Fruit fly (Drosophila melanogaster) whole organism, embryonic: ENCODE data around the gene foxo.

Source experiments
- CG10274 ChIP-seq: fragments of 200-800 bp; sonication (Bioruptor generic); optimal IDR thresholded peaks from 3 replicates; lab custom pipeline; 2017; ENCODE audit warnings: missing biosample characterization, mild to moderate bottlenecking, missing genetic modification characterization
- CG11695 ChIP-seq: fragments of 200-800 bp; sonication (Bioruptor generic); IDR thresholded peaks from 3 replicates; pipeline ENCODE4 v1.3.6; 2022; ENCODE audit warnings: missing biosample characterization, missing genetic modification characterization
- CG12299 ChIP-seq: fragments of 200-800 bp; sonication (Bioruptor generic); optimal IDR thresholded peaks from 2 replicates; lab custom pipeline; 2018; ENCODE audit warnings: missing biosample characterization, mild to moderate bottlenecking, missing genetic modification characterization
- CG12391 ChIP-seq: fragments of 200-800 bp; sonication (Bioruptor generic); optimal IDR thresholded peaks from 3 replicates; lab custom pipeline; 2018; ENCODE audit warnings: missing biosample characterization, mild to moderate bottlenecking, missing genetic modification characterization, moderate library complexity
- CG12942 ChIP-seq: fragments of 200-800 bp; sonication (Bioruptor generic); optimal IDR thresholded peaks from 3 replicates; lab custom pipeline; 2016; ENCODE audit warnings: missing biosample characterization, missing genetic modification characterization
- CG13894 ChIP-seq: fragments of 200-800 bp; sonication (Bioruptor generic); optimal IDR thresholded peaks from 3 replicates; lab custom pipeline; 2018; ENCODE audit warnings: missing biosample characterization, mild to moderate bottlenecking, missing genetic modification characterization, moderate library complexity
- CG14014 ChIP-seq: fragments of 200-800 bp; sonication (Bioruptor generic); IDR thresholded peaks from 2 replicates; pipeline ENCODE4 v1.3.6; 2022; ENCODE audit warnings: missing biosample characterization, missing genetic modification characterization
- CG15514 ChIP-seq: fragments of 200-800 bp; sonication (Bioruptor generic); optimal IDR thresholded peaks from 3 replicates; lab custom pipeline; 2017; ENCODE audit warnings: missing biosample characterization, missing genetic modification characterization, mild to moderate bottlenecking, moderate library complexity, missing genetic modification reagents
- CG16863 ChIP-seq: fragments of 200-800 bp; sonication (Bioruptor generic); optimal IDR thresholded peaks from 3 replicates; lab custom pipeline; 2016; ENCODE audit warnings: missing biosample characterization, missing genetic modification characterization
- CG17328 ChIP-seq: fragments of 200-800 bp; sonication (Bioruptor generic); IDR thresholded peaks from 2 replicates; pipeline ENCODE4 v1.3.6; 2022; ENCODE audit warnings: missing biosample characterization, missing genetic modification characterization
- CG2120 ChIP-seq: fragments of 200-800 bp; sonication (Bioruptor generic); optimal IDR thresholded peaks from 3 replicates; lab custom pipeline; 2016; ENCODE audit warnings: missing biosample characterization, missing genetic modification characterization
- CG34422 ChIP-seq: fragments of 200-800 bp; sonication (Bioruptor generic); IDR thresholded peaks from 3 replicates; pipeline ENCODE4 v1.3.6; 2022; ENCODE audit warnings: missing biosample characterization, missing genetic modification characterization
- CG6791 ChIP-seq: fragments of 200-800 bp; sonication (Bioruptor generic); IDR thresholded peaks from 3 replicates; pipeline ENCODE4 v1.3.6; 2022; ENCODE audit warnings: missing biosample characterization, missing genetic modification characterization; ENCODE audit not compliant: partially characterized antibody
- CG6854 ChIP-seq: fragments of 200-800 bp; sonication (Bioruptor generic); optimal IDR thresholded peaks from 3 replicates; lab custom pipeline; 2017; ENCODE audit warnings: missing biosample characterization, mild to moderate bottlenecking, missing genetic modification characterization
- CG7839 ChIP-seq: fragments of 200-800 bp; sonication (Bioruptor generic); optimal IDR thresholded peaks from 3 replicates; lab custom pipeline; 2018; ENCODE audit warnings: missing biosample characterization, mild to moderate bottlenecking, missing genetic modification characterization, moderate library complexity
- CG8388 ChIP-seq: fragments of 200-800 bp; sonication (Bioruptor generic); optimal IDR thresholded peaks from 2 replicates; lab custom pipeline; 2019; ENCODE audit warnings: missing biosample characterization, mild to moderate bottlenecking, missing genetic modification characterization, moderate library complexity
- CG8765 ChIP-seq: fragments of 200-800 bp; sonication (Bioruptor generic); IDR thresholded peaks from 2 replicates; pipeline ENCODE4 v1.3.6; 2022; ENCODE audit warnings: missing biosample characterization, missing genetic modification characterization
- CG9437 ChIP-seq: fragments of 200-800 bp; sonication (Bioruptor generic); optimal IDR thresholded peaks from 2 replicates; lab custom pipeline; 2018; ENCODE audit warnings: missing biosample characterization, mild to moderate bottlenecking, missing genetic modification characterization
- CTCF ChIP-seq: fragments of 200-800 bp; sonication (Bioruptor generic); optimal IDR thresholded peaks from 2 replicates; lab custom pipeline; 2017; ENCODE audit warnings: missing biosample characterization, mild to moderate bottlenecking, missing genetic modification characterization, moderate library complexity
- CrebB ChIP-seq: fragments of 200-800 bp; sonication (Bioruptor generic); optimal IDR thresholded peaks from 3 replicates; lab custom pipeline; 2018; ENCODE audit warnings: missing biosample characterization, mild to moderate bottlenecking, missing genetic modification characterization
- Dip2 ChIP-seq: fragments of 200-800 bp; sonication (Bioruptor generic); IDR thresholded peaks from 2 replicates; pipeline ENCODE4 v1.3.6; 2022; ENCODE audit warnings: missing biosample characterization, missing genetic modification characterization
- ERR ChIP-seq: fragments of 200-800 bp; sonication (Bioruptor generic); optimal IDR thresholded peaks from 2 replicates; lab custom pipeline; 2016; ENCODE audit warnings: missing biosample characterization, missing genetic modification characterization
- Ets65A ChIP-seq: fragments of 200-800 bp; sonication (Bioruptor generic); peaks from one replicate; lab custom pipeline; 2016; ENCODE audit warnings: missing biosample characterization, missing genetic modification characterization
- Fer3 ChIP-seq: fragments of 200-800 bp; sonication (Bioruptor generic); optimal IDR thresholded peaks from 2 replicates; lab custom pipeline; 2018; ENCODE audit warnings: missing biosample characterization, mild to moderate bottlenecking, missing genetic modification characterization, moderate library complexity
- HLH54F ChIP-seq: fragments of 200-800 bp; sonication (Bioruptor generic); optimal IDR thresholded peaks from 3 replicates; lab custom pipeline; 2016; ENCODE audit warnings: missing biosample characterization, missing genetic modification characterization
- MESR4 ChIP-seq: fragments of 200-800 bp; sonication (Bioruptor generic); optimal IDR thresholded peaks from 2 replicates; lab custom pipeline; 2018; ENCODE audit warnings: missing biosample characterization, mild to moderate bottlenecking, missing genetic modification characterization, moderate library complexity
- Neu2 ChIP-seq: fragments of 200-800 bp; sonication (Bioruptor generic); optimal IDR thresholded peaks from 3 replicates; lab custom pipeline; 2016; ENCODE audit warnings: missing biosample characterization, missing genetic modification characterization, borderline replicate concordance
- Rfx ChIP-seq: fragments of 200-800 bp; sonication (Bioruptor generic); IDR thresholded peaks from 2 replicates; pipeline ENCODE4 v1.3.6; 2022; ENCODE audit warnings: missing biosample characterization, missing genetic modification characterization
- Usf ChIP-seq: fragments of 200-800 bp; sonication (Bioruptor generic); optimal IDR thresholded peaks from 2 replicates; lab custom pipeline; 2017; ENCODE audit warnings: missing genotype, missing biosample characterization, missing genetic modification characterization
- abd-A ChIP-seq: fragments of 200-800 bp; sonication (Bioruptor generic); optimal IDR thresholded peaks from 3 replicates; lab custom pipeline; 2019; ENCODE audit warnings: missing biosample characterization, mild to moderate bottlenecking, missing genetic modification characterization, moderate library complexity
- al ChIP-seq: fragments of 200-800 bp; sonication (Bioruptor generic); IDR thresholded peaks from 2 replicates; pipeline ENCODE4 v1.3.6; 2022; ENCODE audit warnings: missing biosample characterization, missing genetic modification characterization
- ap ChIP-seq: fragments of 200-800 bp; sonication (Bioruptor generic); IDR thresholded peaks from 2 replicates; pipeline ENCODE4 v1.3.6; 2022; ENCODE audit warnings: missing biosample characterization, missing genetic modification characterization
- br ChIP-seq: fragments of >200 bp; optimal IDR thresholded peaks from 2 replicates; lab custom pipeline; 2017
- da ChIP-seq: fragments of 200-800 bp; sonication (Bioruptor generic); optimal IDR thresholded peaks from 2 replicates; lab custom pipeline; 2016; ENCODE audit warnings: missing biosample characterization, missing genetic modification characterization
- eyg ChIP-seq: fragments of 200-800 bp; sonication (Bioruptor generic); optimal IDR thresholded peaks from 3 replicates; lab custom pipeline; 2016; ENCODE audit warnings: missing biosample characterization, missing genetic modification characterization
- fd64A ChIP-seq: fragments of 200-800 bp; sonication (Bioruptor generic); optimal IDR thresholded peaks from 3 replicates; lab custom pipeline; 2018; ENCODE audit warnings: missing biosample characterization, mild to moderate bottlenecking, missing genetic modification characterization
- grn ChIP-seq: fragments of 200-800 bp; sonication (Bioruptor generic); optimal IDR thresholded peaks from 3 replicates; lab custom pipeline; 2017; ENCODE audit warnings: missing biosample characterization, missing genetic modification characterization
- gro ChIP-seq: fragments of 200-800 bp; sonication (Bioruptor generic); optimal IDR thresholded peaks from 2 replicates; lab custom pipeline; 2016; ENCODE audit warnings: missing biosample characterization, missing genetic modification characterization
- gt ChIP-seq: fragments of 200-800 bp; sonication (Bioruptor generic); IDR thresholded peaks from 2 replicates; pipeline ENCODE4 v1.3.6; 2022; ENCODE audit warnings: missing biosample characterization, missing genetic modification characterization
- lbe ChIP-seq: fragments of 200-800 bp; sonication (Bioruptor generic); optimal IDR thresholded peaks from 2 replicates; lab custom pipeline; 2016; ENCODE audit warnings: missing biosample characterization, mild to moderate bottlenecking, missing genetic modification characterization
- oc ChIP-seq: fragments of 200-800 bp; sonication (Bioruptor generic); optimal IDR thresholded peaks from 2 replicates; lab custom pipeline; 2018; ENCODE audit warnings: missing biosample characterization, mild to moderate bottlenecking, missing genetic modification characterization, moderate library complexity
- p53 ChIP-seq: fragments of 200-800 bp; sonication (Bioruptor generic); optimal IDR thresholded peaks from 2 replicates; lab custom pipeline; 2016; ENCODE audit warnings: missing biosample characterization, missing genetic modification characterization
- pho ChIP-seq: fragments of 200-800 bp; sonication (Bioruptor generic); optimal IDR thresholded peaks from 2 replicates; lab custom pipeline; 2016; ENCODE audit warnings: missing biosample characterization, missing genetic modification characterization
- pita ChIP-seq: fragments of 200-800 bp; sonication (Bioruptor generic); optimal IDR thresholded peaks from 2 replicates; lab custom pipeline; 2017; ENCODE audit warnings: missing biosample characterization, mild to moderate bottlenecking, missing genetic modification characterization
- ro ChIP-seq: fragments of 200-800 bp; sonication (Bioruptor generic); IDR thresholded peaks from 2 replicates; pipeline ENCODE4 v1.3.6; 2022; ENCODE audit warnings: missing biosample characterization, missing genetic modification characterization
- salm ChIP-seq: fragments of 200-800 bp; sonication (Bioruptor generic); optimal IDR thresholded peaks from 2 replicates; lab custom pipeline; 2018; ENCODE audit warnings: missing biosample characterization, mild to moderate bottlenecking, missing genetic modification characterization
- schlank ChIP-seq: fragments of 200-800 bp; sonication (Bioruptor generic); optimal IDR thresholded peaks from 2 replicates; lab custom pipeline; 2018; ENCODE audit warnings: missing biosample characterization, mild to moderate bottlenecking, missing genetic modification characterization
- sr ChIP-seq: fragments of 200-800 bp; sonication (Bioruptor generic); IDR thresholded peaks from 3 replicates; pipeline ENCODE4 v1.3.6; 2022; ENCODE audit warnings: missing biosample characterization, missing genetic modification characterization
- tna ChIP-seq: fragments of 200-800 bp; sonication (Bioruptor generic); IDR thresholded peaks from 2 replicates; pipeline ENCODE4 v1.3.6; 2022; ENCODE audit warnings: missing biosample characterization, missing genetic modification characterization; ENCODE audit not compliant: partially characterized antibody
- z ChIP-seq: fragments of 200-800 bp; sonication (Bioruptor generic); IDR thresholded peaks from 3 replicates; pipeline ENCODE4 v1.3.6; 2022; ENCODE audit warnings: missing biosample characterization, missing genetic modification characterization
- zen ChIP-seq: fragments of 200-800 bp; sonication (Bioruptor generic); optimal IDR thresholded peaks from 3 replicates; lab custom pipeline; 2018; ENCODE audit warnings: missing biosample characterization, mild to moderate bottlenecking, missing genetic modification characterization, moderate library complexity

Gene foxo

DNA sequence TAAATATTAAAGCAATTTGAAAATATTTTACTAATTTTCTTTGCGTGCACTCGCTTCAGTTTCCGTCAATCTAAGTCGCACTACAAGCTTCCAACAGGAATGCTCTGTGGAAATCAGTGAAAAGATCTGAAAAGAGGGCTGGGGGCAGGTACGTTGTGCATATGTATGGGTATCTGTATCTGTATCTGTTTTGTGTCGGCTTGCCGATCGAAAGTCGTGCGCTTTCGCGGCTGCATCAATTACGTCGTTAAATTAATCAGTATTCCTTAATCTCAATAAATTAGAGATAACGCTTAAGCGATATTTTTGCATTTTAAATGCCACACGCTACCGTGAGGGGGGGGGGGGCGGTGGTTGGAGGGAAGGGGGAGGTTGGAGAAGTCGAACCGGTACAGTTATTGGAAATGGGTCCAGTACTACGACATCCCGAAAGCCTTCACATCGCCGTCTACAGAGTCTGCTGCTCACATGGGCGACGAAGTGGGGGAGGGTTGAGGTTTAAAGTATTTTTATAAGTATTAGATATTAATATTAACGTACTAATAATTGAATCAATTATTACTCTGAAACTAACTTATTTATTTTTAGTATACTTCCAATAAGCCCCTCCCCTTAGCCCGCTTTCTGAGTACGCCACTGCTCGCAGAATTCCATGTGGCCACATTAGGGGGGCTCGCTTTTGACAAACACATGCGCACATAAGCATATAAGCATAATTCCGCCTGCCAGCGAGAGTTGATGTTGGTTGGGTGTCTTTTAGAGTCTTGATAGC lies 3.5 kb upstream of the foxo start (continued):
- TF ChIP-seq CG16863 (GFP tag; lab: Kevin White, UChicago) (peak; percentile 75), tna (GFP tag; lab: Robert Waterston, UW) (0 out of 2 replicates have a peak, but pooled peaks have one; percentile 16), CG14014 (GFP tag; lab: Robert Waterston, UW) (peak; percentile 98), abd-A (tag; lab: Kevin White, UChicago) (peak; percentile 83), Ets65A (GFP tag; lab: Kevin White, UChicago) (peak; percentile 97), lbe (GFP tag; lab: Kevin White, UChicago) (peak; percentile 92), pita (GFP tag; lab: Kevin White, UChicago) (no peak), pho (peak; percentile 89), oc (tag; lab: Kevin White, UChicago) (peak; percentile 98), salm (tag; lab: Kevin White, UChicago) (peak; percentile 93), ERR (GFP tag; lab: Kevin White, UChicago) (peak; percentile 67), da (GFP tag; lab: Kevin White, UChicago) (no peak), CG8765 (GFP tag; lab: Robert Waterston, UW) (peak; percentile 84), CG11695 (GFP tag; lab: Robert Waterston, UW) (peak; percentile 97), CG6854 (GFP tag; lab: Kevin White, UChicago) (peak; percentile 96), Rfx (GFP tag; lab: Robert Waterston, UW) (peak; percentile 99), schlank (tag; lab: Kevin White, UChicago) (peak; percentile 93), Fer3 (tag; lab: Kevin White, UChicago) (peak; percentile 98), Dip2 (GFP tag; lab: Robert Waterston, UW) (peak; percentile 72), br (lab: Kevin White, UChicago) (no peak), HLH54F (GFP tag; lab: Kevin White, UChicago) (peak; percentile 86), CTCF (GFP tag; lab: Kevin White, UChicago) (peak; percentile 70), CrebB (peak; percentile 96), CG12391 (tag; lab: Kevin White, UChicago) (peak; percentile 98), eyg (GFP tag; lab: Kevin White, UChicago) (peak; percentile 49), Neu2 (GFP tag; lab: Kevin White, UChicago) (no peak), al (GFP tag; lab: Robert Waterston, UW) (peak; percentile 99), CG12299 (peak; percentile 94), zen (peak; percentile 89), p53 (GFP tag; lab: Kevin White, UChicago) (no peak), CG15514 (GFP tag; lab: Kevin White, UChicago) (peak; percentile 94), grn (GFP tag; lab: Kevin White, UChicago) (peak; percentile 54), ap (GFP tag; lab: Robert Waterston, UW) (peak; percentile 97), CG10274 (GFP tag; lab: Kevin White, UChicago) (peak; percentile 92), CG13894 (tag; lab: Kevin White, UChicago) (peak; percentile 97), z (GFP tag; lab: Robert Waterston, UW) (0 out of 3 replicates have a peak, but pooled peaks have one; percentile 54), sr (GFP tag; lab: Robert Waterston, UW) (peak; percentile 92), gt (GFP tag; lab: Robert Waterston, UW) (peak; percentile 93), Usf (GFP tag; lab: Kevin White, UChicago) (peak; percentile 93), CG7839 (tag; lab: Kevin White, UChicago) (peak; percentile 97), MESR4 (peak; percentile 59), CG8388 (GFP tag; lab: Kevin White, UChicago) (peak; percentile 92), CG6791 (GFP tag; lab: Robert Waterston, UW) (no peak), CG34422 (peak; percentile 98), CG17328 (GFP tag; lab: Robert Waterston, UW) (peak; percentile 96), ro (peak; percentile 96), fd64A (peak; percentile 93), CG9437 (GFP tag; lab: Kevin White, UChicago) (peak; percentile 89), CG12942 (GFP tag; lab: Kevin White, UChicago) (peak; percentile 95), CG2120 (GFP tag; lab: Kevin White, UChicago) (peak; percentile 98), gro (peak; percentile 90)
